Worm (Caenorhabditis elegans) whole organism, L3 larva: ENCODE measurements around the gene hmgr-1.

Source experiments
- R02D3.7 ChIP-seq: fragments of 150-350 bp; optimal IDR thresholded peaks from 2 replicates; lab custom pipeline; 2014; ENCODE audit warnings: missing biosample characterization, missing genetic modification characterization
- ZK546.5 ChIP-seq: sonication (generic microtip); optimal IDR thresholded peaks from 2 replicates; lab custom pipeline; 2017; ENCODE audit warnings: missing biosample characterization, missing genetic modification characterization
- aly-2 ChIP-seq: fragments of 150-350 bp; optimal IDR thresholded peaks from 2 replicates; lab custom pipeline; 2014; ENCODE audit warnings: missing biosample characterization, missing genetic modification characterization
- ama-1 ChIP-seq: fragments of 150-350 bp; optimal IDR thresholded peaks from 2 replicates; lab custom pipeline; 2018
- ceh-16 ChIP-seq: sonication (generic microtip); optimal IDR thresholded peaks from 2 replicates; lab custom pipeline; 2017; ENCODE audit warnings: missing biosample characterization, missing genetic modification characterization
- ceh-28 ChIP-seq: fragments of 150-350 bp; optimal IDR thresholded peaks from 2 replicates; lab custom pipeline; 2014; ENCODE audit warnings: missing biosample characterization, missing genetic modification reagents, missing genetic modification characterization
- ceh-82 ChIP-seq: fragments of 150-350 bp; optimal IDR thresholded peaks from 2 replicates; lab custom pipeline; 2014; ENCODE audit warnings: missing biosample characterization, missing genetic modification characterization
- ceh-9 ChIP-seq: sonication (generic microtip); optimal IDR thresholded peaks from 2 replicates; lab custom pipeline; 2018; ENCODE audit warnings: missing biosample characterization, missing genetic modification characterization
- daf-12 ChIP-seq: fragments of 150-350 bp; optimal IDR thresholded peaks from 2 replicates; lab custom pipeline; 2014; ENCODE audit warnings: missing biosample characterization, missing genetic modification reagents, missing genetic modification characterization
- egl-27 ChIP-seq: sonication (generic microtip); optimal IDR thresholded peaks from 4 replicates; lab custom pipeline; 2017; ENCODE audit warnings: missing biosample characterization, missing genetic modification reagents, missing genetic modification characterization
- egl-5 ChIP-seq: fragments of 150-350 bp; optimal IDR thresholded peaks from 2 replicates; lab custom pipeline; 2017; ENCODE audit warnings: missing biosample characterization, missing genetic modification reagents, missing genetic modification characterization, inconsistent platforms
- elt-1 ChIP-seq: fragments of 150-350 bp; optimal IDR thresholded peaks from 2 replicates; lab custom pipeline; 2014; ENCODE audit warnings: missing biosample characterization, missing genetic modification characterization
- elt-2 ChIP-seq: sonication (generic microtip); optimal IDR thresholded peaks from 2 replicates; lab custom pipeline; 2016; ENCODE audit warnings: missing genetic modification reagents, mild to moderate bottlenecking, missing genetic modification characterization, missing compliant biosample characterization
- elt-3 ChIP-seq, 3 experiments: fragments of 150-350 bp in 1 of 3; sonication (generic microtip) in 2 of 3; optimal IDR thresholded peaks; 2 replicates in 2 of 3; 4 replicates in 1 of 3; lab custom pipeline; 2014 to 2017; ENCODE audit warnings: missing biosample characterization in 3 of 3, missing genetic modification characterization in 3 of 3
- eor-1 ChIP-seq, 2 experiments: fragments of 150-350 bp; optimal IDR thresholded peaks; 2 replicates each; lab custom pipeline; 2014 to 2018; ENCODE audit warnings: missing biosample characterization in 2 of 2, missing genetic modification characterization in 2 of 2
- fkh-10 ChIP-seq: sonication (generic microtip); optimal IDR thresholded peaks from 2 replicates; lab custom pipeline; 2017; ENCODE audit warnings: missing biosample characterization, missing genetic modification reagents, missing genetic modification characterization
- fkh-2 ChIP-seq: fragments of 150-350 bp; optimal IDR thresholded peaks from 2 replicates; lab custom pipeline; 2014; ENCODE audit warnings: missing biosample characterization, missing genetic modification reagents, missing genetic modification characterization
- fos-1 ChIP-seq: fragments of 150-350 bp; optimal IDR thresholded peaks from 2 replicates; lab custom pipeline; 2014; ENCODE audit warnings: missing biosample characterization, missing genetic modification characterization
- hmg-11 ChIP-seq: sonication (generic microtip); optimal IDR thresholded peaks from 2 replicates; lab custom pipeline; 2016; ENCODE audit warnings: missing genetic modification characterization, missing compliant biosample characterization
- jun-1 ChIP-seq: fragments of 150-350 bp; optimal IDR thresholded peaks from 2 replicates; lab custom pipeline; 2014; ENCODE audit warnings: missing biosample characterization, missing genetic modification reagents, missing genetic modification characterization
- lin-15B ChIP-seq: fragments of 150-350 bp; optimal IDR thresholded peaks from 2 replicates; lab custom pipeline; 2014; ENCODE audit warnings: missing biosample characterization, missing genetic modification characterization
- lin-39 ChIP-seq: fragments of 150-350 bp; optimal IDR thresholded peaks from 2 replicates; lab custom pipeline; 2018; ENCODE audit warnings: missing biosample characterization, missing genetic modification reagents, missing genetic modification characterization
- lsy-12 ChIP-seq: sonication (generic microtip); optimal IDR thresholded peaks from 2 replicates; lab custom pipeline; 2016; ENCODE audit warnings: mild to moderate bottlenecking, missing genetic modification characterization, missing compliant biosample characterization
- mdl-1 ChIP-seq: fragments of 150-350 bp; optimal IDR thresholded peaks from 2 replicates; lab custom pipeline; 2014; ENCODE audit warnings: missing biosample characterization, missing genetic modification characterization
- mml-1 ChIP-seq: fragments of 150-350 bp; sonication (generic microtip); optimal IDR thresholded peaks from 3 replicates; lab custom pipeline; 2014; ENCODE audit warnings: missing biosample characterization, missing genetic modification characterization
- nfya-1 ChIP-seq: sonication (generic microtip); optimal IDR thresholded peaks from 2 replicates; lab custom pipeline; 2017; ENCODE audit warnings: missing genetic modification characterization, mild to moderate bottlenecking, missing compliant biosample characterization, antibody characterized with exemption, moderate library complexity; ENCODE audit not compliant: insufficient read depth
- nhr-11 ChIP-seq: fragments of 150-350 bp; optimal IDR thresholded peaks from 2 replicates; lab custom pipeline; 2014; ENCODE audit warnings: missing biosample characterization, missing genetic modification characterization
- nhr-12 ChIP-seq: fragments of 150-350 bp; optimal IDR thresholded peaks from 2 replicates; lab custom pipeline; 2014; ENCODE audit warnings: missing biosample characterization, missing genetic modification characterization
- nhr-23 ChIP-seq: fragments of 150-350 bp; optimal IDR thresholded peaks from 2 replicates; lab custom pipeline; 2014; ENCODE audit warnings: missing biosample characterization, missing genetic modification reagents, missing genetic modification characterization
- nhr-237 ChIP-seq: fragments of 150-350 bp; optimal IDR thresholded peaks from 2 replicates; lab custom pipeline; 2014; ENCODE audit warnings: missing biosample characterization, missing genetic modification characterization
- nhr-25 ChIP-seq: sonication (generic microtip); optimal IDR thresholded peaks from 2 replicates; lab custom pipeline; 2017; ENCODE audit warnings: missing biosample characterization, missing genetic modification characterization
- nhr-28 ChIP-seq: fragments of 150-350 bp; optimal IDR thresholded peaks from 2 replicates; lab custom pipeline; 2014; ENCODE audit warnings: missing biosample characterization, missing genetic modification characterization
- nhr-43 ChIP-seq: sonication (generic microtip); optimal IDR thresholded peaks from 2 replicates; lab custom pipeline; 2016; ENCODE audit warnings: mild to moderate bottlenecking, missing genetic modification characterization, missing compliant biosample characterization; ENCODE audit not compliant: poor library complexity, severe bottlenecking
- nhr-67 ChIP-seq: fragments of 150-350 bp; optimal IDR thresholded peaks from 2 replicates; lab custom pipeline; 2014; ENCODE audit warnings: missing biosample characterization, missing genetic modification characterization
- nhr-76 ChIP-seq: fragments of 150-350 bp; sonication (generic microtip); optimal IDR thresholded peaks from 5 replicates; lab custom pipeline; 2014; ENCODE audit warnings: missing biosample characterization, missing genetic modification characterization
- nhr-77 ChIP-seq: fragments of 150-350 bp; optimal IDR thresholded peaks from 2 replicates; lab custom pipeline; 2014; ENCODE audit warnings: missing biosample characterization, missing genetic modification characterization
- pha-4 ChIP-seq: fragments of 150-350 bp; optimal IDR thresholded peaks from 2 replicates; lab custom pipeline; 2014; ENCODE audit warnings: missing biosample characterization, missing genetic modification reagents, missing genetic modification characterization
- pqm-1 ChIP-seq: fragments of 150-350 bp; optimal IDR thresholded peaks from 2 replicates; lab custom pipeline; 2017; ENCODE audit warnings: missing biosample characterization, missing genetic modification characterization, inconsistent platforms
- sea-2 ChIP-seq: fragments of 150-350 bp; sonication (generic microtip); optimal IDR thresholded peaks from 4 replicates; lab custom pipeline; 2014; ENCODE audit warnings: missing biosample characterization, missing genetic modification reagents, missing genetic modification characterization
- skn-1 ChIP-seq: fragments of 150-350 bp; optimal IDR thresholded peaks from 2 replicates; lab custom pipeline; 2014; ENCODE audit warnings: missing biosample characterization, missing genetic modification characterization
- snpc-4 ChIP-seq: fragments of 150-350 bp; optimal IDR thresholded peaks from 2 replicates; lab custom pipeline; 2014; ENCODE audit warnings: missing biosample characterization, missing genetic modification characterization
- tbx-2 ChIP-seq: sonication (generic microtip); optimal IDR thresholded peaks from 2 replicates; lab custom pipeline; 2016; ENCODE audit warnings: mild to moderate bottlenecking, missing genetic modification characterization, missing compliant biosample characterization
- unc-39 ChIP-seq: sonication (generic microtip); optimal IDR thresholded peaks from 4 replicates; lab custom pipeline; 2017; ENCODE audit warnings: missing biosample characterization, missing genetic modification characterization
- unc-62 ChIP-seq: fragments of 150-350 bp; sonication (generic microtip); optimal IDR thresholded peaks from 4 replicates; lab custom pipeline; 2014; ENCODE audit warnings: missing biosample characterization, missing genetic modification reagents, missing genetic modification characterization
- zag-1 ChIP-seq: fragments of 150-350 bp; optimal IDR thresholded peaks from 2 replicates; lab custom pipeline; 2014; ENCODE audit warnings: missing biosample characterization, missing genetic modification characterization
- ztf-11 ChIP-seq: fragments of 150-350 bp; optimal IDR thresholded peaks from 2 replicates; lab custom pipeline; 2014; ENCODE audit warnings: missing biosample characterization, missing genetic modification characterization
- ztf-4 ChIP-seq: fragments of 150-350 bp; optimal IDR thresholded peaks from 2 replicates; lab custom pipeline; 2014; ENCODE audit warnings: missing biosample characterization, missing genetic modification characterization

Gene hmgr-1

ce11 chrIII:7335220-7335619 is 24.1 kb upstream of the hmgr-1 start, which contains the start of gene F56C9.10 (continued):
- TF ChIP-seq snpc-4 (tag; lab: Kevin White, UChicago) (peak; percentile 78), egl-27 (tag; lab: Kevin White, UChicago) (peak; percentile 44), eor-1 (tag; optimal IDR thresholded peaks at IDR 0.05; lab: Kevin White, UChicago) (no peak), mdl-1 (peak; percentile 96), nhr-23 (tag; lab: Kevin White, UChicago) (peak; percentile 81), lin-15B (tag; lab: Kevin White, UChicago) (peak; percentile 82)
- TF ChIP-seq, all 47 proteins: peak for 23

DNA sequence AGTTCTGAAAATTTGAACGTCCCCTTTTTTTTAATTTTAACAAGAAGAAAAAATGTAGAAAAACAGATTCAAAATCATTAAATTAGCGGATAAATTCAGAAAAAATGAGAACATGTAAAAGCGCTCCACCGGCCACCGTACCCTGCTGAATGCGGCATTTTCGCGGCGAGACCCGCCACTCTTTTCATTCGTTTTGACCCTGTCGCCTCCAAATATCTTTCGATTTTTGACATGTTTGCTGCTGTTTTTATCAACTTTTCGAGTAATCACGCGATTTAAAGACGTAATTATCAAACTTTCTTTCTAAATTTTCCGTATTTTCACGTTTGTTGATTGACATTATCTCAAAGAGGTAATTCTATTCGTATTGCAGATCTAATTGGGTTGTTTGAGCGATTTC is 23.1 kb upstream of the hmgr-1 start, which contains the start of gene gsp-2:
Gene gsp-2 (plus strand): TSS at position 374 of the 400 bp plus-strand sequence.
- TF ChIP-seq ceh-16 = no peak
- no peak for TF ChIP-seq eor-1 (tag; optimal IDR thresholded peaks at IDR 0.05; lab: Kevin White, UChicago)
- no peak for TF ChIP-seq egl-27 (tag; lab: Kevin White, UChicago)
- TF ChIP-seq ztf-4 (tag; lab: Kevin White, UChicago) = no peak
- TF ChIP-seq lsy-12 (tag; lab: Kevin White, UChicago) = peak; percentile 46
- TF ChIP-seq unc-62 (GFP tag; lab: Kevin White, UChicago) = no peak
- TF ChIP-seq egl-5 (tag; lab: Kevin White, UChicago) = peak; percentile 67
- TF ChIP-seq pha-4 (tag; lab: Kevin White, UChicago) = peak; percentile 86
- peak; percentile 80 for TF ChIP-seq lin-39 (tag; lab: Kevin White, UChicago)
- no peak for TF ChIP-seq zag-1 (tag; lab: Kevin White, UChicago)
- peak; percentile 51 for TF ChIP-seq nhr-25 (tag; lab: Kevin White, UChicago)
- TF ChIP-seq nhr-11 (tag; lab: Kevin White, UChicago) = no peak
- peak; percentile 65 for TF ChIP-seq elt-2 (tag; lab: Kevin White, UChicago)
- TF ChIP-seq fkh-10 (GFP tag; lab: Kevin White, UChicago) = no peak
- TF ChIP-seq ceh-82 (tag; lab: Kevin White, UChicago) = no peak
- TF ChIP-seq hmg-11 (tag; lab: Kevin White, UChicago) = peak; percentile 34
- TF ChIP-seq nhr-67 (tag; lab: Kevin White, UChicago) = no peak
- no peak for TF ChIP-seq nhr-12
- TF ChIP-seq skn-1 (tag; lab: Kevin White, UChicago) = no peak
- no peak for TF ChIP-seq daf-12 (tag; lab: Kevin White, UChicago)
- no peak for TF ChIP-seq elt-1 (tag; lab: Kevin White, UChicago)
- TF ChIP-seq ceh-28 = no peak
- no peak for TF ChIP-seq ztf-11
- TF ChIP-seq jun-1 (tag; lab: Kevin White, UChicago) = peak; percentile 29
- TF ChIP-seq nfya-1 (tag; lab: Kevin White, UChicago) = peak; percentile 91
- peak; percentile 57 for TF ChIP-seq pqm-1 (tag; lab: Kevin White, UChicago)
- TF ChIP-seq nhr-76 (tag; lab: Kevin White, UChicago) = no peak
- TF ChIP-seq tbx-2 = no peak
- TF ChIP-seq nhr-43 (tag; lab: Kevin White, UChicago) = no peak
- peak; percentile 93 for TF ChIP-seq lin-15B (tag; lab: Kevin White, UChicago)
- TF ChIP-seq sea-2 (GFP tag; lab: Kevin White, UChicago) = no peak
- peak; percentile 62 for TF ChIP-seq snpc-4 (tag; lab: Kevin White, UChicago)
- TF ChIP-seq ZK546.5 (tag; lab: Kevin White, UChicago) = peak; percentile 56
- no peak for TF ChIP-seq nhr-77 (tag; lab: Kevin White, UChicago)
- no peak for TF ChIP-seq mdl-1
- no peak for TF ChIP-seq nhr-237 (tag; lab: Kevin White, UChicago)
- peak; percentile 88 for TF ChIP-seq nhr-23 (tag; lab: Kevin White, UChicago)
- TF ChIP-seq elt-3 (tag; optimal IDR thresholded peaks at IDR 0.05; lab: Kevin White, UChicago) = no peak
- TF ChIP-seq aly-2 = no peak
- no peak for TF ChIP-seq unc-39 (tag; lab: Kevin White, UChicago)
- no peak for TF ChIP-seq nhr-28 (tag; lab: Kevin White, UChicago)
- TF ChIP-seq fos-1 (tag; lab: Kevin White, UChicago) = no peak
- TF ChIP-seq ama-1 = peak; percentile 52
- TF ChIP-seq ceh-9 = no peak
- peak; percentile 52 for TF ChIP-seq R02D3.7 (tag; lab: Kevin White, UChicago)
- no peak for TF ChIP-seq mml-1
- TF ChIP-seq fkh-2 = no peak
